Worm (Caenorhabditis elegans): ENCODE measurements around the gene ZK688.5.

DNA sequence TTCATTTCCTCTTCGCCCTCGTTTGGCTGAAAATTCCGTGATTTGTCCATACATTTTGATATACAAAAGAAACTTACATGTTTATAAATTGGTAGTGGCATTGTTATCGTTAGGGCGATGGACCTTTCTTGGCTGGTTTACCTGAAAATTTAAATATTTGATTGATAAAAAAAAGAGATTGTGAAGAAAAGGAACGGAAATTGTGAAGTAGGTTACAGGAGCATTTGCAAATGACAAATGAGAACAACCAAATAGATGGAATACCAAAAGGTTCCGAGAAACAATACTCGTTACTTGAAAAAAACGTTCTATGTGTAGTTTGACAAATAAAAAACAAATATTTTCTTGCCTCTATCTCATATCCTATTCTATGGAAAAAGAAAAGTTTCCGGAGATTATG lies 47.9 kb downstream of the ZK688.5 start, which contains the start of gene ZK652.8:
- TF ChIP-seq nfyb-1 (GFP tag; IDR thresholded peaks at IDR 0.05) (no peak), Y56A3A.18 (GFP tag; IDR thresholded peaks at IDR 0.05) (no peak), ceh-91 (GFP tag; IDR thresholded peaks at IDR 0.05) (no peak), F57A8.1 (GFP tag; optimal IDR thresholded peaks at IDR 0.05) (no peak), Y79H2A.3 (GFP tag; conservative IDR thresholded peaks at IDR 0.05) (no peak), unc-130 (GFP tag; optimal IDR thresholded peaks at IDR 0.05) (no peak), B0336.3 (GFP tag; IDR thresholded peaks at IDR 0.05) (no peak), ama-1 (optimal IDR thresholded peaks at IDR 0.05) (no peak), ama-1 (GFP tag; optimal IDR thresholded peaks at IDR 0.05) (no peak)

Data from whole organism, young adult.